Worm (Caenorhabditis elegans) whole organism, young adult: Measurements from ENCODE around the gene C36C5.14.

Source experiments
- B0035.1 ChIP-seq: sonication (generic microtip); optimal IDR thresholded peaks from 2 replicates; lab custom pipeline; 2016; ENCODE audit warnings: missing genetic modification characterization, mild to moderate bottlenecking, missing compliant biosample characterization, missing genotype, missing genetic modification reagents
- F49E8.2 ChIP-seq: sonication (generic microtip); optimal IDR thresholded peaks from 3 replicates; lab custom pipeline; 2017; ENCODE audit warnings: missing genetic modification characterization, mild to moderate bottlenecking, missing compliant biosample characterization, antibody characterized with exemption, moderate library complexity; ENCODE audit not compliant: insufficient read depth
- F55B11.4 ChIP-seq: sonication (generic microtip); optimal IDR thresholded peaks from 2 replicates; lab custom pipeline; 2016; ENCODE audit warnings: missing compliant biosample characterization, missing genetic modification characterization, borderline replicate concordance; ENCODE audit not compliant: insufficient read depth
- ceh-27 ChIP-seq: fragments of 200-800 bp; sonication (Bioruptor generic); optimal IDR thresholded peaks from 2 replicates; lab custom pipeline; 2018; ENCODE audit warnings: mild to moderate bottlenecking, missing genetic modification characterization, moderate library complexity, missing compliant biosample characterization
- ceh-79 ChIP-seq: sonication (generic microtip); optimal IDR thresholded peaks from 2 replicates; lab custom pipeline; 2017; ENCODE audit warnings: mild to moderate bottlenecking, missing genetic modification characterization, missing compliant biosample characterization
- mcd-1 ChIP-seq: fragments of 200-800 bp; sonication (Bioruptor generic); IDR thresholded peaks from 2 replicates; pipeline ENCODE4 v1.3.6; 2022; ENCODE audit warnings: missing genetic modification reagents, missing genetic modification characterization, missing compliant biosample characterization
- snpc-4 ChIP-seq, 5 experiments: fragments of 150-350 bp in 1 of 5; sonication (generic microtip) in 4 of 5; optimal IDR thresholded peaks; 2 replicates each; lab custom pipeline; 2014 to 2018; ENCODE audit warnings: missing genetic modification characterization in 5 of 5, missing biosample characterization in 3 of 5, antibody characterized with exemption in 2 of 5, mild to moderate bottlenecking in 2 of 5, missing compliant biosample characterization in 2 of 5, missing genotype in 2 of 5, moderate library complexity in 2 of 5, missing genetic modification reagents in 1 of 5
- xnd-1 ChIP-seq: sonication (generic microtip); optimal IDR thresholded peaks from 2 replicates; lab custom pipeline; 2016; ENCODE audit warnings: missing genotype, missing genetic modification reagents, missing genetic modification characterization, missing compliant biosample characterization

ce11 chrV:3132116-3132515 is 33.2 kb downstream of the C36C5.14 start:
- no peak for TF ChIP-seq F55B11.4 (tag; lab: Kevin White, UChicago)
- no peak for TF ChIP-seq ceh-27 (GFP tag; lab: Kevin White, UChicago)
- no peak for TF ChIP-seq xnd-1 (tag; lab: Kevin White, UChicago)
- no peak for TF ChIP-seq F49E8.2 (tag; lab: Kevin White, UChicago)
- TF ChIP-seq mcd-1 (GFP tag; lab: Robert Waterston, UW), result no peak; the same call in 1 of the 2 replicates
- TF ChIP-seq snpc-4 (GFP tag; optimal IDR thresholded peaks at IDR 0.05; lab: Kevin White, UChicago), result no peak
- TF ChIP-seq snpc-4 (tag; optimal IDR thresholded peaks at IDR 0.05; lab: Kevin White, UChicago), result no peak
- no peak for TF ChIP-seq B0035.1 (tag; lab: Kevin White, UChicago)
- TF ChIP-seq ceh-79 (tag; lab: Kevin White, UChicago), result no peak
